Fruit fly (Drosophila melanogaster): ENCODE data around the gene Lkb1.

dm6 chr3R:13644778-13645660, 31.3 kb upstream of the Lkb1 start:
- TF ChIP-seq CG8478 (optimal IDR thresholded peaks at IDR 0.05) = no peak
- no peak for TF ChIP-seq CTCF (optimal IDR thresholded peaks at IDR 0.05)
